Worm (Caenorhabditis elegans) whole organism, late embryonic: ENCODE data around the gene ZK84.2.
"Not testable (repeated sequence)": the region's sequence is repeated elsewhere in the genome, so short reads cannot be mapped to it uniquely, and the experiment has no call there.

Experiments used
- C38D4.7 ChIP-seq: fragments of 200-800 bp; sonication (Bioruptor generic); optimal IDR thresholded peaks from 2 replicates; lab custom pipeline; 2018; ENCODE audit warnings: mild to moderate bottlenecking, missing genetic modification characterization, moderate library complexity, missing compliant biosample characterization
- F13H6.1 ChIP-seq: sonication (generic microtip); optimal IDR thresholded peaks from 2 replicates; lab custom pipeline; 2016; ENCODE audit warnings: missing genetic modification characterization, missing compliant biosample characterization
- K02D7.2 ChIP-seq: sonication (generic microtip); optimal IDR thresholded peaks from 2 replicates; lab custom pipeline; 2017; ENCODE audit warnings: mild to moderate bottlenecking, missing genetic modification characterization, missing compliant biosample characterization
- K09A11.1 ChIP-seq: sonication (generic microtip); optimal IDR thresholded peaks from 2 replicates; lab custom pipeline; 2017; ENCODE audit warnings: antibody characterized with exemption, mild to moderate bottlenecking, missing genetic modification characterization, missing compliant biosample characterization; ENCODE audit not compliant: insufficient read depth
- T23F11.4 ChIP-seq: fragments of 200-800 bp; sonication (Bioruptor generic); optimal IDR thresholded peaks from 2 replicates; lab custom pipeline; 2018; ENCODE audit warnings: mild to moderate bottlenecking, missing genetic modification characterization, missing compliant biosample characterization
- Y22D7AL.16 ChIP-seq: sonication (generic microtip); optimal IDR thresholded peaks from 2 replicates; lab custom pipeline; 2016; ENCODE audit warnings: missing genetic modification characterization, missing compliant biosample characterization
- ahr-1 ChIP-seq: sonication (generic microtip); optimal IDR thresholded peaks from 2 replicates; lab custom pipeline; 2016; ENCODE audit warnings: missing genetic modification characterization, missing compliant biosample characterization
- ama-1 ChIP-seq: fragments of 150-350 bp; optimal IDR thresholded peaks from 2 replicates; lab custom pipeline; 2014
- ceh-31 ChIP-seq: sonication (generic microtip); optimal IDR thresholded peaks from 2 replicates; lab custom pipeline; 2016; ENCODE audit warnings: missing genetic modification characterization, missing compliant biosample characterization
- ceh-48 ChIP-seq: sonication (generic microtip); optimal IDR thresholded peaks from 2 replicates; lab custom pipeline; 2016; ENCODE audit warnings: missing genetic modification characterization, inconsistent platforms, missing compliant biosample characterization
- ceh-6 ChIP-seq: fragments of 200-800 bp; sonication (Bioruptor generic); optimal IDR thresholded peaks from 2 replicates; lab custom pipeline; 2018; ENCODE audit warnings: mild to moderate bottlenecking, missing genetic modification characterization, missing compliant biosample characterization
- ceh-9 ChIP-seq: sonication (generic microtip); optimal IDR thresholded peaks from 2 replicates; lab custom pipeline; 2016; ENCODE audit warnings: mild to moderate bottlenecking, missing genetic modification characterization, inconsistent platforms, missing compliant biosample characterization
- dmd-4 ChIP-seq: sonication (generic microtip); optimal IDR thresholded peaks from 2 replicates; lab custom pipeline; 2016; ENCODE audit warnings: borderline replicate concordance, missing genetic modification characterization, missing compliant biosample characterization
- dve-1 ChIP-seq: sonication (generic microtip); optimal IDR thresholded peaks from 2 replicates; lab custom pipeline; 2017; ENCODE audit warnings: antibody characterized with exemption, mild to moderate bottlenecking, missing genetic modification characterization, missing compliant biosample characterization
- elt-2 ChIP-seq: sonication (generic microtip); optimal IDR thresholded peaks from 2 replicates; lab custom pipeline; 2016; ENCODE audit warnings: missing genetic modification reagents, missing genetic modification characterization, missing compliant biosample characterization
- elt-4 ChIP-seq: sonication (generic microtip); optimal IDR thresholded peaks from 2 replicates; lab custom pipeline; 2016; ENCODE audit warnings: missing genetic modification characterization, missing compliant biosample characterization
- eyg-1 ChIP-seq: sonication (generic microtip); optimal IDR thresholded peaks from 2 replicates; lab custom pipeline; 2016; ENCODE audit warnings: missing genotype, missing genetic modification characterization, missing compliant biosample characterization
- fax-1 ChIP-seq: sonication (generic microtip); optimal IDR thresholded peaks from 2 replicates; lab custom pipeline; 2016; ENCODE audit warnings: missing genotype, missing genetic modification characterization, missing compliant biosample characterization
- fkh-10 ChIP-seq: fragments of 150-350 bp; optimal IDR thresholded peaks from 2 replicates; lab custom pipeline; 2014; ENCODE audit warnings: missing biosample characterization, missing genetic modification reagents, missing genetic modification characterization
- hlh-30 ChIP-seq: sonication (generic microtip); optimal IDR thresholded peaks from 2 replicates; lab custom pipeline; 2017; ENCODE audit warnings: antibody characterized with exemption, missing genetic modification characterization, missing compliant biosample characterization; ENCODE audit not compliant: insufficient read depth
- hlh-8 ChIP-seq: sonication (generic microtip); optimal IDR thresholded peaks from 2 replicates; lab custom pipeline; 2016; ENCODE audit warnings: missing genotype, missing genetic modification characterization, missing compliant biosample characterization
- lim-6 ChIP-seq: sonication (generic microtip); optimal IDR thresholded peaks from 2 replicates; lab custom pipeline; 2016; ENCODE audit warnings: missing genetic modification characterization, missing compliant biosample characterization
- madf-2 ChIP-seq: sonication (generic microtip); optimal IDR thresholded peaks from 2 replicates; lab custom pipeline; 2017; ENCODE audit warnings: missing genetic modification characterization, missing compliant biosample characterization
- mec-3 ChIP-seq: sonication (generic microtip); optimal IDR thresholded peaks from 2 replicates; lab custom pipeline; 2016; ENCODE audit warnings: borderline replicate concordance, missing genetic modification characterization, missing compliant biosample characterization
- nfya-1 ChIP-seq: sonication (generic microtip); optimal IDR thresholded peaks from 2 replicates; lab custom pipeline; 2017; ENCODE audit warnings: missing genetic modification characterization, mild to moderate bottlenecking, missing compliant biosample characterization, antibody characterized with exemption, moderate library complexity
- nhr-11 ChIP-seq: fragments of 150-350 bp; optimal IDR thresholded peaks from 2 replicates; lab custom pipeline; 2014; ENCODE audit warnings: missing biosample characterization, missing genetic modification characterization
- pat-9 ChIP-seq: fragments of 200-800 bp; sonication (Bioruptor generic); optimal IDR thresholded peaks from 2 replicates; lab custom pipeline; 2018; ENCODE audit warnings: mild to moderate bottlenecking, missing genetic modification characterization, moderate library complexity, missing compliant biosample characterization
- pha-2 ChIP-seq: sonication (generic microtip); optimal IDR thresholded peaks from 2 replicates; lab custom pipeline; 2017; ENCODE audit warnings: mild to moderate bottlenecking, missing genetic modification characterization, missing compliant biosample characterization
- rnt-1 ChIP-seq: sonication (generic microtip); optimal IDR thresholded peaks from 2 replicates; lab custom pipeline; 2016; ENCODE audit warnings: missing genetic modification characterization, missing compliant biosample characterization
- sdc-2 ChIP-seq: sonication (generic microtip); optimal IDR thresholded peaks from 2 replicates; lab custom pipeline; 2016; ENCODE audit warnings: missing genotype, missing genetic modification characterization, missing compliant biosample characterization
- sox-2 ChIP-seq: fragments of 200-800 bp; sonication (Bioruptor generic); IDR thresholded peaks from 2 replicates; pipeline ENCODE4 v1.3.6; 2022; ENCODE audit warnings: missing genetic modification reagents, missing genetic modification characterization, missing compliant biosample characterization
- tbx-7 ChIP-seq: sonication (generic microtip); optimal IDR thresholded peaks from 2 replicates; lab custom pipeline; 2016; ENCODE audit warnings: missing genotype, missing genetic modification characterization, missing compliant biosample characterization
- ttx-3 ChIP-seq: sonication (generic microtip); optimal IDR thresholded peaks from 2 replicates; lab custom pipeline; 2016; ENCODE audit warnings: missing genetic modification reagents, missing genetic modification characterization, missing compliant biosample characterization
- unc-3 ChIP-seq, 2 experiments: fragments of 200-800 bp in 1 of 2; sonication (Bioruptor generic) in 1 of 2; sonication (generic microtip) in 1 of 2; conservative IDR thresholded peaks in 1 of 2; optimal IDR thresholded peaks in 1 of 2; 2 replicates each; pipeline versions ENCODE4 v1.3.6 to Lab custom; 2016 to 2022; ENCODE audit warnings: missing compliant biosample characterization in 2 of 2, missing genetic modification characterization in 2 of 2, missing genetic modification reagents in 1 of 2
- ztf-16 ChIP-seq: sonication (generic microtip); optimal IDR thresholded peaks from 2 replicates; lab custom pipeline; 2017; ENCODE audit warnings: missing genetic modification characterization, missing compliant biosample characterization

Gene ZK84.2

ce11 chrII:6008887-6009286, 5.3 kb upstream of the ZK84.2 start, which contains the start of gene ZK84.4:
ZK84.4 (minus strand) TSS chrII:6008987.
- not testable (repeated sequence) for TF ChIP-seq T23F11.4; fkh-10 (GFP tag; lab: Kevin White, UChicago); fax-1 (tag; lab: Kevin White, UChicago)

ce11 chrII:6010544-6010943, 3.6 kb upstream of the ZK84.2 start, which contains the start of gene ins-20:
ins-20 (plus strand) TSS chrII:6010844.
- TF ChIP-seq ceh-6 (GFP tag; lab: Kevin White, UChicago) (no peak), dmd-4 (no peak), mec-3 (no peak), tbx-7 (no peak), elt-2 (tag; lab: Kevin White, UChicago) (no peak), pha-2 (no peak), lim-6 (tag; lab: Kevin White, UChicago) (no peak), pat-9 (tag; lab: Kevin White, UChicago) (no peak), ceh-31 (tag; lab: Kevin White, UChicago) (no peak), ceh-48 (tag; lab: Kevin White, UChicago) (no peak)

ce11 chrII:6016410-6016809, 2.3 kb downstream of the ZK84.2 start, which contains the start of gene ZK84.5:
ZK84.5 (minus strand) TSS chrII:6016510.
- TF ChIP-seq mec-3 = no peak
- TF ChIP-seq ceh-9 (tag; lab: Kevin White, UChicago) = no peak
- no peak for TF ChIP-seq dve-1 (tag; lab: Kevin White, UChicago)
- TF ChIP-seq madf-2 = no peak
- no peak for TF ChIP-seq K09A11.1 (tag; lab: Kevin White, UChicago)
- TF ChIP-seq pha-2 = no peak
- TF ChIP-seq ceh-31 (tag; lab: Kevin White, UChicago) = no peak
- no peak for TF ChIP-seq hlh-8 (tag; lab: Kevin White, UChicago)
- no peak for TF ChIP-seq unc-3 (GFP tag; conservative IDR thresholded peaks at IDR 0.05; lab: Robert Waterston, UW)
- TF ChIP-seq unc-3 (tag; optimal IDR thresholded peaks at IDR 0.05; lab: Kevin White, UChicago) = no peak
- no peak for TF ChIP-seq nfya-1
- TF ChIP-seq ztf-16 (tag; lab: Kevin White, UChicago) = no peak
- no peak for TF ChIP-seq hlh-30 (tag; lab: Kevin White, UChicago)
- TF ChIP-seq sdc-2 = no peak
- TF ChIP-seq ceh-48 (tag; lab: Kevin White, UChicago) = no peak
- no peak for TF ChIP-seq rnt-1 (tag; lab: Kevin White, UChicago)
- no peak for TF ChIP-seq ttx-3 (tag; lab: Kevin White, UChicago)
- no peak for TF ChIP-seq C38D4.7

ce11 chrII:6020353-6020752, 6.2 kb downstream of the ZK84.2 start, which contains the start of gene ZK84.1:
ZK84.1 (plus strand) TSS chrII:6020653.
- TF ChIP-seq elt-2 (tag; lab: Kevin White, UChicago) (no peak), nhr-11 (tag; lab: Kevin White, UChicago) (no peak), F13H6.1 (no peak), sox-2 (no peak), pat-9 (tag; lab: Kevin White, UChicago) (no peak), ama-1 (lab: Kevin White, UChicago) (no peak), ttx-3 (tag; lab: Kevin White, UChicago) (no peak), nfya-1 (no peak), unc-3 (GFP tag; conservative IDR thresholded peaks at IDR 0.05; lab: Robert Waterston, UW) (no peak), unc-3 (tag; optimal IDR thresholded peaks at IDR 0.05; lab: Kevin White, UChicago) (no peak), madf-2 (no peak), eyg-1 (tag; lab: Kevin White, UChicago) (no peak), mec-3 (no peak), Y22D7AL.16 (tag; lab: Kevin White, UChicago) (no peak), sdc-2 (no peak), dve-1 (tag; lab: Kevin White, UChicago) (no peak), K02D7.2 (no peak), elt-4 (tag; lab: Kevin White, UChicago) (no peak), ahr-1 (no peak)
